Fruit fly (Drosophila melanogaster) whole organism, pupa: ENCODE measurements around the gene CG42580.
A peak's percentile ranks its signal among the peaks of the same experiment; 100 is the strongest.
"Not testable (repeated sequence)": the region's sequence is repeated elsewhere in the genome, so short reads cannot be mapped to it uniquely, and the experiment has no call there.

Experiments
- CG10348 ChIP-seq: fragments of 200-800 bp; sonication (Bioruptor generic); IDR thresholded peaks from 2 replicates; pipeline ENCODE4 v1.3.6; 2022; ENCODE audit warnings: missing biosample characterization, missing genetic modification characterization
- CG12605 ChIP-seq: fragments of 200-800 bp; sonication (Bioruptor generic); IDR thresholded peaks from 2 replicates; pipeline ENCODE4 v1.3.6; 2022; ENCODE audit warnings: missing biosample characterization, missing genetic modification characterization
- CG13204 ChIP-seq: fragments of 200-800 bp; sonication (Bioruptor generic); optimal IDR thresholded peaks from 2 replicates; lab custom pipeline; 2018; ENCODE audit warnings: missing biosample characterization, mild to moderate bottlenecking, missing genetic modification characterization, moderate library complexity
- CG14655 ChIP-seq: fragments of 200-800 bp; sonication (Bioruptor generic); optimal IDR thresholded peaks from 3 replicates; lab custom pipeline; 2017; ENCODE audit warnings: mild to moderate bottlenecking, missing biosample characterization, missing genetic modification reagents, missing genetic modification characterization
- CG15710 ChIP-seq: fragments of 200-800 bp; sonication (Bioruptor generic); optimal IDR thresholded peaks from 2 replicates; lab custom pipeline; 2018; ENCODE audit warnings: missing biosample characterization, mild to moderate bottlenecking, missing genetic modification characterization, moderate library complexity
- CG17806 ChIP-seq: fragments of 200-800 bp; sonication (Bioruptor generic); optimal IDR thresholded peaks from 2 replicates; lab custom pipeline; 2018; ENCODE audit warnings: missing biosample characterization, mild to moderate bottlenecking, missing genetic modification characterization, moderate library complexity
- CG32121 ChIP-seq: fragments of 200-800 bp; sonication (Bioruptor generic); IDR thresholded peaks from 2 replicates; pipeline ENCODE4 v1.3.6; 2022; ENCODE audit warnings: missing biosample characterization, missing genetic modification characterization
- CG34367 ChIP-seq: fragments of 200-800 bp; sonication (Bioruptor generic); optimal IDR thresholded peaks from 2 replicates; lab custom pipeline; 2018; ENCODE audit warnings: missing biosample characterization, mild to moderate bottlenecking, missing genetic modification characterization
- CG4496 ChIP-seq: fragments of 200-800 bp; sonication (Bioruptor generic); IDR thresholded peaks from 3 replicates; pipeline ENCODE4 v1.3.6; 2022; ENCODE audit warnings: missing biosample characterization, missing genetic modification characterization
- CG8159 ChIP-seq: fragments of 200-800 bp; sonication (Bioruptor generic); optimal IDR thresholded peaks from 3 replicates; lab custom pipeline; 2018; ENCODE audit warnings: missing biosample characterization, mild to moderate bottlenecking, missing genetic modification characterization, moderate library complexity
- CG8301 ChIP-seq: fragments of 200-800 bp; sonication (Bioruptor generic); optimal IDR thresholded peaks from 2 replicates; lab custom pipeline; 2018; ENCODE audit warnings: missing biosample characterization, mild to moderate bottlenecking, missing genetic modification characterization
- CG9948 ChIP-seq: fragments of 200-800 bp; sonication (Bioruptor generic); optimal IDR thresholded peaks from 2 replicates; lab custom pipeline; 2018; ENCODE audit warnings: missing biosample characterization, mild to moderate bottlenecking, missing genetic modification characterization, moderate library complexity
- D1 ChIP-seq: fragments of 200-800 bp; sonication (Bioruptor generic); optimal IDR thresholded peaks from 2 replicates; lab custom pipeline; 2018; ENCODE audit warnings: missing biosample characterization, mild to moderate bottlenecking, missing genetic modification characterization, moderate library complexity
- EcR ChIP-seq: fragments of 200-800 bp; sonication (Bioruptor generic); optimal IDR thresholded peaks from 3 replicates; lab custom pipeline; 2019; ENCODE audit warnings: missing biosample characterization, missing genetic modification characterization, mild to moderate bottlenecking, moderate library complexity, missing genetic modification reagents
- Ets98B ChIP-seq: fragments of 200-800 bp; sonication (Bioruptor generic); IDR thresholded peaks from 2 replicates; pipeline ENCODE4 v1.3.6; 2022; ENCODE audit warnings: missing biosample characterization, missing genetic modification characterization
- Pif1A ChIP-seq: fragments of 200-800 bp; sonication (Bioruptor generic); optimal IDR thresholded peaks from 3 replicates; lab custom pipeline; 2016; ENCODE audit warnings: missing biosample characterization, missing genetic modification characterization
- Pif1B ChIP-seq: fragments of 200-800 bp; sonication (Bioruptor generic); optimal IDR thresholded peaks from 3 replicates; lab custom pipeline; 2016; ENCODE audit warnings: missing biosample characterization, missing genetic modification characterization
- Snoo ChIP-seq: fragments of 200-800 bp; sonication (Bioruptor generic); optimal IDR thresholded peaks from 3 replicates; lab custom pipeline; 2017; ENCODE audit warnings: missing biosample characterization, mild to moderate bottlenecking, missing genetic modification characterization, inconsistent platforms
- fd96Ca ChIP-seq: fragments of 200-800 bp; sonication (Bioruptor generic); IDR thresholded peaks from 3 replicates; pipeline ENCODE4 v1.3.6; 2022; ENCODE audit warnings: missing biosample characterization, missing genetic modification characterization
- gl ChIP-seq: fragments of 200-800 bp; sonication (Bioruptor generic); optimal IDR thresholded peaks from 2 replicates; lab custom pipeline; 2018; ENCODE audit warnings: missing biosample characterization, mild to moderate bottlenecking, missing genetic modification characterization
- rn ChIP-seq: fragments of 200-800 bp; sonication (Bioruptor generic); IDR thresholded peaks from 2 replicates; pipeline ENCODE4 v1.3.6; 2022; ENCODE audit warnings: missing biosample characterization, missing genetic modification characterization

The CG42580 gene

DNA sequence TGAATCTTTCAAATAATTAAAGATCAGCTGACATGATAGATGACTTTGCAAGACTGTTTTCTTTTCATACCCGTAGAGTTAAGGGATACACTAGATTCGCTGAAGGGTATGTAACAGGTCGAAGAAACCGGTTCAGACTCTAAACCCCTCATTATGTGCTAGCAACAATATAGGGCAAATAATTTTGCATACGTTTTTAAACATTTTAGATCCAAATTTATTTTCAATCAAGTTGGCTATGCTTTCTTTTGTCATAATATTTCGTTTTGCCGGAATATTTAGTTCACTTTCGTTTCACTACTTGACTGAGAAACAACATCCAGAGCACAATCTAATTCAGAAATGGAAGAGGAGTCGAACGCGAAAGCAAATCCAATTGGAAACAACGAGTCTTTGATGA is at the start of gene CG42580:
TSS of gene CG42580 (plus strand) at position 301 of the 400 bp plus-strand sequence.
- TF ChIP-seq CG14655 (GFP tag; lab: Kevin White, UChicago); D1; Snoo (tag; lab: Kevin White, UChicago): not testable (repeated sequence)

DNA sequence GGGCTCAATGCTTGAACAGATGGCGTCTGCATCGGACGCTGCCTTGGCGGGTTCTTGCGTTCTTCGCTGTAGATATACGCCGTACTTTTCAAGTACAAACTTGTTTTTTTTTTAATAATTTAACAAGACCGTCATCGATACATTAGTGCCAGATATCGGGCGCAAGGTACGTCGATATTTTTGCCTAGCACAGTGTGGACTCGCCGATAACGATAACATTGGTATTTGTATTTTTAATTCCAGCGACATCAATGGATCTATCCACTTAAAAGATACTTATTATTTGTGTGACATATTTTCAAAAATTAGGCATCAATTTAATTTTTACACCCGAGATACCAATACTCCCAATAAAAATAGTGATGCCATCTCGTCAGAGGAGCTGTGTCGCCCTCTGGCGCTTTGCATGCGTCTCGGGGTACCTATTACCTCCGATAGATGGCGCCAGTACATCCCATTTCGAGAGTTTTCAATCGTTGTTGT is 49.3 kb upstream of the CG42580 start, which contains the start of gene Tak1:
TSS of gene Tak1 (minus strand) at position 175 of the 483 bp plus-strand sequence.
- TF ChIP-seq CG8159 (tag; lab: Kevin White, UChicago) (no peak), CG4496 (GFP tag; lab: Robert Waterston, UW) (0 out of 3 replicates have a peak, but pooled peaks have one; percentile 48)

DNA sequence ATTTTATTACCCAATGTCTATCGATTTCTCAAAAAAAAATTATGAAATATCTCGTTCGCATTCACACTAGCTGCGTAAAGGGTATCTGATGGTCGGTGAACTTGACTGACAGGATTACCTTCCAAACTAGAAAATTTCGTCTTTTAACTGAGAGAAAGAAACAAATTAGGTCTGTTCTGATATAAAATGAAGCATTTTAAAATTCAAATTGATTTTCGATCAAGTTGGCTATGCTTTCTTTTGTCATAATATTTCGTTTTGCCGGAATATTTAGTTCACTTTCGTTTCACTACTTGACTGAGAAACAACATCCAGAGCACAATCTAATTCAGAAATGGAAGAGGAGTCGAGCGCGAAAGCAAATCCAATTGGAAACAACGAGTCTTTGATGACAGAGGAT is 46.8 kb upstream of the CG42580 start, which contains the start of gene CG42579:
TSS of gene CG42579 (plus strand) at position 301 of the 400 bp plus-strand sequence.
- TF ChIP-seq CG8301; gl (tag; lab: Kevin White, UChicago); CG17806: not testable (repeated sequence)

DNA sequence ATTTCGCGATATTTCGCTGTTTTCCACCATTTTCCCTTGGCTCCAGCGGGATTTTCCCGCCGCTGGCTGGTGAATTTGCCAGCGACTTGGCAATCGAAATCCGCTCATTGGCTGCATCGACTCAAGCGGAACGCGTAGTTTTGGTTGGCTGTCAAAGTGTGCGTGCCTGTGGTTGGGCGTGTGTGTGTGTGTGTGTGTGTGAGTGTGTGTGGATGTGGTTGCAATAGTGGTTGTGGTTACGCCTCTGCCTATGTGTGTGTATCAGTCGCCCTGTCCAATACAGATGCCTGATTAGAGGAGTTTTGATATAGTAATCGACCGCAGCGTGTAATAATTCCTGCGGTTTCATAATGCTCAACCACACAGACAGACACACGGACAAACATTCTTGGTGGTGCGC is 38.0 kb upstream of the CG42580 start:
- TF ChIP-seq CG34367 (tag; lab: Kevin White, UChicago) (no peak), gl (tag; lab: Kevin White, UChicago) (no peak), Pif1A (no peak), rn (no peak), CG17806 (no peak), CG10348 (GFP tag; lab: Robert Waterston, UW) (no peak), CG32121 (GFP tag; lab: Robert Waterston, UW) (no peak), CG14655 (GFP tag; lab: Kevin White, UChicago) (no peak), Snoo (tag; lab: Kevin White, UChicago) (no peak), CG8301 (no peak), Ets98B (no peak), fd96Ca (GFP tag; lab: Robert Waterston, UW) (no peak), CG9948 (tag; lab: Kevin White, UChicago) (no peak), CG15710 (no peak), Pif1B (GFP tag; lab: Kevin White, UChicago) (no peak), CG12605 (GFP tag; lab: Robert Waterston, UW) (no peak), CG8159 (tag; lab: Kevin White, UChicago) (no peak), CG4496 (GFP tag; lab: Robert Waterston, UW) (no peak)

DNA sequence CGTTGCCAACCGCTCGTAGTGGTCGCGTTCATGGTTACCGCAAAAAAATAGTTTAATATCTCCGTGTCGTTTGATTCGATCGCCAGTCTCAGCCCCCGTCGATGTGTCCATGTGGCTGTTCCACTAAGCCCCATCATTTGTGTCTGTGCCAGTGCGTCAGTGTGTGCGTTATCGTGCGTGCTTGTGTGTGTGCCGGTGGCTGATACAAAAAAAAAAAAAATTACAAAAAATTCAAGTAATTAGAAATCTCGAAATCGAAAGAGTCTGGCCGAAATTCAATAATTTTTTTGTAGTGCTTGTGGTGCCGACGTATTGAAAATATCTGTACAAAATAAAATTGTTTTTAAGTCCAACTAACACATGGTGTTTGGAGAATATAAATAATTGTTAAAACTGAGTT is 35.9 kb upstream of the CG42580 start, which contains the start of gene RunxB:
TSS of gene RunxB (plus strand) at position 301 of the 400 bp plus-strand sequence.
- TF ChIP-seq rn (no peak), CG32121 (GFP tag; lab: Robert Waterston, UW) (no peak), CG9948 (tag; lab: Kevin White, UChicago) (no peak), CG17806 (no peak), Snoo (tag; lab: Kevin White, UChicago) (no peak), gl (tag; lab: Kevin White, UChicago) (no peak), CG8301 (no peak), fd96Ca (GFP tag; lab: Robert Waterston, UW) (no peak), CG13204 (GFP tag; lab: Kevin White, UChicago) (no peak), CG8159 (tag; lab: Kevin White, UChicago) (no peak), CG15710 (no peak), D1 (no peak), CG10348 (GFP tag; lab: Robert Waterston, UW) (no peak), CG12605 (GFP tag; lab: Robert Waterston, UW) (no peak), CG4496 (GFP tag; lab: Robert Waterston, UW) (no peak), Ets98B (no peak), CG14655 (GFP tag; lab: Kevin White, UChicago) (no peak), Pif1B (GFP tag; lab: Kevin White, UChicago) (no peak), EcR (GFP tag; lab: Kevin White, UChicago) (no peak)

DNA sequence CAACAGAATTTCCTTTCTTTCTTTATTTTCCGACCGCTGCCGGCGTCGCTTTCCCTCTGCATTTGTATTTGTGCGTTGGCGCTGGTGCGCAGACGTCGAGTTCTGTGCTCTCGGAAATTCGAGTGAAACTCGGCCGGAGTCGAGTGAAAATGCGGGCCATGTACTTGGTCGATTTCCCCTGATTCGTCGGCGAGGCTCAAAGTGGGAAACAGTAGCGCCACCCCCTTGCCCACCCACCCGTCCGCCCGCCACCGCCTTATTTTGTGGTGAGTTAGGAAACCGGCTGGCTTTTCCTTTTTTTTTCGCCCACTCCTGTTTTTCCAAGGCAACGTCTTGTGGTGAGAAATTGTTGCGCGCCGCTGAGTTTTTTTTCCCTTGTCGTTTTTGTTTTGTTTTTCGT is 14.5 kb upstream of the CG42580 start:
- TF ChIP-seq CG14655 (GFP tag; lab: Kevin White, UChicago), result peak; percentile 6
- TF ChIP-seq CG34367 (tag; lab: Kevin White, UChicago), result no peak
- TF ChIP-seq CG8159 (tag; lab: Kevin White, UChicago), result no peak
- TF ChIP-seq CG32121 (GFP tag; lab: Robert Waterston, UW), result no peak
- no peak for TF ChIP-seq CG15710

DNA sequence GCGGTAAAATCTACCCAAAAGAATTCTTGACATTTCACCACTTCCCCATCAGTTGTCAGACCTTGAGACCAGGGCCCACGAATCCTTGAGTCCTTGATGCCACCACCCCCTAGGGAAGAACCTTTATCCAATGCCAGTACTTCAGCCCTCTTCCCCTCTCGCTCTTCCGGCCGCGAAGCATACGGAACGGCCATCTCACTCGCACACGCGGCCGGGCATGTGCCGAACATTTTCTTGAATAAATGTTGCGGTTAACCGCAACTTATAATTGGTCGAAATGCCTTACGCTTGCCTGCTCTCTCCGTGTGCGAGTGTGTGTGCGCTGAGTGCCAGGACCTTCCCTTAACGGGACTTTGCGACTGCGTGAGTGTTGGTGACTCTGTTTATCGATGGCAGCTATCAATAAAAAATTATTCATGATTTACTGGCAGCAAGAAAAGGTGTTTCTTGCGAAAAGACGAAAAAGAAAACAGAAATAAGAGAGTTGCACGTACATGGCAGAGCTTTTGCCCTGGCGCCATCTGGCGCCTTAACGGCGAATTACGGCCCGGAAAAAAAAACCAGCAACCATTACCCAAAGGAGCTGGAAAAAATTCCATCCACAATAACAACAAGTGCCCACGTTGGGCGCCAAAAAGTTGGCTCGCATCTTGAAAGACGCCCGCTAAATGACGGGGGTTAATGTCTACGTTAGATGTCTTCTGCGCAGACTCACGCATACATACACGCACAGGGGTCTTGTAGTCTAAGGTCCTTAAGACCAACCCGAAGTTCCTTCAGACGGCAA is 8.9 kb downstream of the CG42580 start:
- no peak for TF ChIP-seq CG34367 (tag; lab: Kevin White, UChicago)
- no peak for TF ChIP-seq D1
- no peak for TF ChIP-seq CG32121 (GFP tag; lab: Robert Waterston, UW)
- no peak for TF ChIP-seq fd96Ca (GFP tag; lab: Robert Waterston, UW)
- TF ChIP-seq CG14655 (GFP tag; lab: Kevin White, UChicago), result no peak
- no peak for TF ChIP-seq CG12605 (GFP tag; lab: Robert Waterston, UW)
- TF ChIP-seq Pif1A, result no peak
- TF ChIP-seq Snoo (tag; lab: Kevin White, UChicago), result no peak
- no peak for TF ChIP-seq EcR (GFP tag; lab: Kevin White, UChicago)
- TF ChIP-seq CG9948 (tag; lab: Kevin White, UChicago), result no peak
- no peak for TF ChIP-seq CG13204 (GFP tag; lab: Kevin White, UChicago)
- no peak for TF ChIP-seq CG4496 (GFP tag; lab: Robert Waterston, UW)
- TF ChIP-seq Pif1B (GFP tag; lab: Kevin White, UChicago), result no peak
- TF ChIP-seq CG15710, result no peak
- TF ChIP-seq CG10348 (GFP tag; lab: Robert Waterston, UW), result no peak
- no peak for TF ChIP-seq rn
